Worm (Caenorhabditis elegans): ENCODE results near the gene nth-1.
A peak's percentile ranks its signal among the peaks of the same experiment; 100 is the strongest.

The nth-1 gene

ce11 chrIII:4242225-4242862 is 51.7 kb downstream of the nth-1 start, which contains the start of gene F43C1.7:
Gene F43C1.7, minus strand, starts transcription at chrIII:4242575.
- TF ChIP-seq hif-1 (tag; optimal IDR thresholded peaks at IDR 0.05), result no peak
- peak; percentile 90 for TF ChIP-seq zip-2 (tag; optimal IDR thresholded peaks at IDR 0.05)
- peak; percentile 15 for TF ChIP-seq unc-39 (tag; optimal IDR thresholded peaks at IDR 0.05)

All from whole organism, L4 larva.